Worm (Caenorhabditis elegans) whole organism, late embryonic: Measurements from ENCODE around the gene C35D10.7.
A peak's percentile ranks its signal among the peaks of the same experiment; 100 is the strongest.

Source experiments
- C38D4.7 ChIP-seq: fragments of 200-800 bp; sonication (Bioruptor generic); optimal IDR thresholded peaks from 2 replicates; lab custom pipeline; 2018; ENCODE audit warnings: mild to moderate bottlenecking, missing genetic modification characterization, moderate library complexity, missing compliant biosample characterization
- K02D7.2 ChIP-seq: sonication (generic microtip); optimal IDR thresholded peaks from 2 replicates; lab custom pipeline; 2017; ENCODE audit warnings: mild to moderate bottlenecking, missing genetic modification characterization, missing compliant biosample characterization
- Y22D7AL.16 ChIP-seq: sonication (generic microtip); optimal IDR thresholded peaks from 2 replicates; lab custom pipeline; 2016; ENCODE audit warnings: missing genetic modification characterization, missing compliant biosample characterization
- ama-1 ChIP-seq: fragments of 150-350 bp; optimal IDR thresholded peaks from 2 replicates; lab custom pipeline; 2014
- ceh-18 ChIP-seq: sonication (generic microtip); optimal IDR thresholded peaks from 2 replicates; lab custom pipeline; 2016; ENCODE audit warnings: missing genetic modification characterization, missing compliant biosample characterization
- ceh-22 ChIP-seq: sonication (generic microtip); optimal IDR thresholded peaks from 2 replicates; lab custom pipeline; 2017; ENCODE audit warnings: missing biosample characterization, missing genetic modification characterization
- ceh-31 ChIP-seq: sonication (generic microtip); optimal IDR thresholded peaks from 2 replicates; lab custom pipeline; 2016; ENCODE audit warnings: missing genetic modification characterization, missing compliant biosample characterization
- ceh-34 ChIP-seq: sonication (generic microtip); optimal IDR thresholded peaks from 2 replicates; lab custom pipeline; 2016; ENCODE audit warnings: mild to moderate bottlenecking, missing genetic modification characterization, missing compliant biosample characterization
- ceh-48 ChIP-seq: sonication (generic microtip); optimal IDR thresholded peaks from 2 replicates; lab custom pipeline; 2016; ENCODE audit warnings: missing genetic modification characterization, inconsistent platforms, missing compliant biosample characterization
- che-1 ChIP-seq: sonication (generic microtip); optimal IDR thresholded peaks from 2 replicates; lab custom pipeline; 2016; ENCODE audit warnings: mild to moderate bottlenecking, missing genetic modification characterization, missing compliant biosample characterization
- dmd-4 ChIP-seq: sonication (generic microtip); optimal IDR thresholded peaks from 2 replicates; lab custom pipeline; 2016; ENCODE audit warnings: borderline replicate concordance, missing genetic modification characterization, missing compliant biosample characterization
- elt-2 ChIP-seq: sonication (generic microtip); optimal IDR thresholded peaks from 2 replicates; lab custom pipeline; 2016; ENCODE audit warnings: missing genetic modification reagents, missing genetic modification characterization, missing compliant biosample characterization
- elt-4 ChIP-seq: sonication (generic microtip); optimal IDR thresholded peaks from 2 replicates; lab custom pipeline; 2016; ENCODE audit warnings: missing genetic modification characterization, missing compliant biosample characterization
- eyg-1 ChIP-seq: sonication (generic microtip); optimal IDR thresholded peaks from 2 replicates; lab custom pipeline; 2016; ENCODE audit warnings: missing genotype, missing genetic modification characterization, missing compliant biosample characterization
- fkh-10 ChIP-seq: fragments of 150-350 bp; optimal IDR thresholded peaks from 2 replicates; lab custom pipeline; 2014; ENCODE audit warnings: missing biosample characterization, missing genetic modification reagents, missing genetic modification characterization
- fkh-6 ChIP-seq: sonication (generic microtip); optimal IDR thresholded peaks from 2 replicates; lab custom pipeline; 2016; ENCODE audit warnings: missing genetic modification characterization, missing compliant biosample characterization
- hlh-13 ChIP-seq: fragments of 200-800 bp; sonication (Bioruptor generic); optimal IDR thresholded peaks from 2 replicates; lab custom pipeline; 2018; ENCODE audit warnings: mild to moderate bottlenecking, missing genetic modification characterization, missing compliant biosample characterization
- hlh-15 ChIP-seq: sonication (generic microtip); optimal IDR thresholded peaks from 2 replicates; lab custom pipeline; 2016; ENCODE audit warnings: missing genetic modification characterization, missing compliant biosample characterization
- hlh-30 ChIP-seq: sonication (generic microtip); optimal IDR thresholded peaks from 2 replicates; lab custom pipeline; 2017; ENCODE audit warnings: antibody characterized with exemption, missing genetic modification characterization, missing compliant biosample characterization; ENCODE audit not compliant: insufficient read depth
- hlh-6 ChIP-seq: sonication (generic microtip); optimal IDR thresholded peaks from 2 replicates; lab custom pipeline; 2016; ENCODE audit warnings: missing genotype, missing genetic modification characterization, missing compliant biosample characterization
- lim-6 ChIP-seq: sonication (generic microtip); optimal IDR thresholded peaks from 2 replicates; lab custom pipeline; 2016; ENCODE audit warnings: missing genetic modification characterization, missing compliant biosample characterization
- madf-2 ChIP-seq: sonication (generic microtip); optimal IDR thresholded peaks from 2 replicates; lab custom pipeline; 2017; ENCODE audit warnings: missing genetic modification characterization, missing compliant biosample characterization
- nfya-1 ChIP-seq: sonication (generic microtip); optimal IDR thresholded peaks from 2 replicates; lab custom pipeline; 2017; ENCODE audit warnings: missing genetic modification characterization, mild to moderate bottlenecking, missing compliant biosample characterization, antibody characterized with exemption, moderate library complexity
- npax-4 ChIP-seq: sonication (generic microtip); optimal IDR thresholded peaks from 2 replicates; lab custom pipeline; 2016; ENCODE audit warnings: missing genetic modification characterization, missing compliant biosample characterization
- pag-3 ChIP-seq: sonication (generic microtip); optimal IDR thresholded peaks from 2 replicates; lab custom pipeline; 2016; ENCODE audit warnings: missing compliant biosample characterization, missing genetic modification characterization, borderline replicate concordance
- pax-1 ChIP-seq: fragments of 150-350 bp; optimal IDR thresholded peaks from 2 replicates; lab custom pipeline; 2014; ENCODE audit warnings: missing biosample characterization, missing genetic modification characterization
- pha-4 ChIP-seq: fragments of 150-350 bp; optimal IDR thresholded peaks from 2 replicates; lab custom pipeline; 2018; ENCODE audit warnings: missing biosample characterization, missing genetic modification reagents, missing genetic modification characterization
- pros-1 ChIP-seq: fragments of 150-350 bp; optimal IDR thresholded peaks from 2 replicates; lab custom pipeline; 2014; ENCODE audit warnings: missing biosample characterization, missing genetic modification reagents, missing genetic modification characterization
- ref-2 ChIP-seq: sonication (generic microtip); optimal IDR thresholded peaks from 2 replicates; lab custom pipeline; 2016; ENCODE audit warnings: missing genetic modification characterization, missing compliant biosample characterization
- rnt-1 ChIP-seq: sonication (generic microtip); optimal IDR thresholded peaks from 2 replicates; lab custom pipeline; 2016; ENCODE audit warnings: missing genetic modification characterization, missing compliant biosample characterization
- sdc-2 ChIP-seq: sonication (generic microtip); optimal IDR thresholded peaks from 2 replicates; lab custom pipeline; 2016; ENCODE audit warnings: missing genotype, missing genetic modification characterization, missing compliant biosample characterization
- tbx-7 ChIP-seq: sonication (generic microtip); optimal IDR thresholded peaks from 2 replicates; lab custom pipeline; 2016; ENCODE audit warnings: missing genotype, missing genetic modification characterization, missing compliant biosample characterization
- unc-42 ChIP-seq: sonication (generic microtip); optimal IDR thresholded peaks from 2 replicates; lab custom pipeline; 2016; ENCODE audit warnings: missing genotype, missing genetic modification characterization, missing compliant biosample characterization
- ztf-16 ChIP-seq: sonication (generic microtip); optimal IDR thresholded peaks from 2 replicates; lab custom pipeline; 2017; ENCODE audit warnings: missing genetic modification characterization, missing compliant biosample characterization

C35D10.7 gene

ce11 chrIII:4870478-4870877 is 14.5 kb downstream of the C35D10.7 start, which contains the start of gene gipc-1:
Gene gipc-1 (plus strand): TSS chrIII:4870778.
- TF ChIP-seq ama-1 (lab: Kevin White, UChicago), result no peak
- TF ChIP-seq fkh-6 (tag; lab: Kevin White, UChicago), result no peak

DNA sequence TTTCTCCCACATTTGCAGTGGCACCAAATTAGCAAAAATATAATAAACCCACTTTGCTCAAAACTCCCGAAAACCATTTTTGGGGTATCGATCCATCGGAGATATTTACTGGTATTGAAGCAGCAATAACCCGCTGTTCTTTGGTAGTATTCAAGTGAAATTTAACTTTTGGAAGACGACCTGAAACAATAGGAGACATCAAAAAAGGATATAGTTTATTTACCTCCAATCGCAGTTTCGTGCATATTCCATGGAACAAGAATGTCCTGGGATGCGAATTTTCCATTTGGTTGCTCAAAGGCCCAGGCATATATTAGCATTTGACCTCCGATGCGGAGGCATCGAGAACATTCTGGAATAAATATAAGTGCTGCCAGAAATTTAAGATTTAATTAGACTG is 17.4 kb downstream of the C35D10.7 start:
- no peak for TF ChIP-seq hlh-15 (tag; lab: Kevin White, UChicago)
- TF ChIP-seq C38D4.7 (GFP tag; lab: Kevin White, UChicago), result no peak
- TF ChIP-seq ceh-34 (tag; lab: Kevin White, UChicago), result no peak
- TF ChIP-seq madf-2 (tag; lab: Kevin White, UChicago), result no peak
- no peak for TF ChIP-seq ztf-16 (tag; lab: Kevin White, UChicago)
- no peak for TF ChIP-seq hlh-13 (GFP tag; lab: Kevin White, UChicago)
- TF ChIP-seq ceh-48 (tag; lab: Kevin White, UChicago), result no peak
- TF ChIP-seq pax-1 (tag; lab: Kevin White, UChicago), result no peak
- TF ChIP-seq K02D7.2, result no peak
- TF ChIP-seq elt-2 (tag; lab: Kevin White, UChicago), result no peak
- TF ChIP-seq che-1 (tag; lab: Kevin White, UChicago), result no peak
- no peak for TF ChIP-seq tbx-7 (tag; lab: Kevin White, UChicago)
- no peak for TF ChIP-seq fkh-10 (GFP tag; lab: Kevin White, UChicago)
- TF ChIP-seq rnt-1 (tag; lab: Kevin White, UChicago), result no peak
- TF ChIP-seq pros-1 (tag; lab: Kevin White, UChicago), result no peak
- TF ChIP-seq ref-2 (tag; lab: Kevin White, UChicago), result no peak
- TF ChIP-seq unc-42 (tag; lab: Kevin White, UChicago), result no peak
- TF ChIP-seq elt-4 (tag; lab: Kevin White, UChicago), result no peak
- TF ChIP-seq pag-3 (tag; lab: Kevin White, UChicago), result no peak

- TF ChIP-seq K02D7.2, result no peak
- TF ChIP-seq lim-6 (tag; lab: Kevin White, UChicago), result no peak
- TF ChIP-seq pha-4, result no peak
- no peak for TF ChIP-seq hlh-30 (tag; lab: Kevin White, UChicago)
- no peak for TF ChIP-seq nfya-1 (tag; lab: Kevin White, UChicago)
- TF ChIP-seq ceh-22 (tag; lab: Kevin White, UChicago), result no peak
- TF ChIP-seq hlh-6 (tag; lab: Kevin White, UChicago), result no peak
- no peak for TF ChIP-seq unc-42 (tag; lab: Kevin White, UChicago)
- no peak for TF ChIP-seq eyg-1
- no peak for TF ChIP-seq hlh-15 (tag; lab: Kevin White, UChicago)
- no peak for TF ChIP-seq Y22D7AL.16
- no peak for TF ChIP-seq dmd-4 (tag; lab: Kevin White, UChicago)
- no peak for TF ChIP-seq npax-4 (tag; lab: Kevin White, UChicago)
Measured at ce11 chrIII:4874671-4875070, 18.7 kb downstream of the C35D10.7 start, which contains the start of gene C35D10.12. Gene C35D10.12 (minus strand): TSS chrIII:4874771.

ce11 chrIII:4875663-4876062 is 19.7 kb downstream of the C35D10.7 start:
- TF ChIP-seq ceh-31 (tag; lab: Kevin White, UChicago), result peak; percentile 24
- no peak for TF ChIP-seq ceh-18 (tag; lab: Kevin White, UChicago)
- TF ChIP-seq, all 69 proteins: peak for 1

DNA sequence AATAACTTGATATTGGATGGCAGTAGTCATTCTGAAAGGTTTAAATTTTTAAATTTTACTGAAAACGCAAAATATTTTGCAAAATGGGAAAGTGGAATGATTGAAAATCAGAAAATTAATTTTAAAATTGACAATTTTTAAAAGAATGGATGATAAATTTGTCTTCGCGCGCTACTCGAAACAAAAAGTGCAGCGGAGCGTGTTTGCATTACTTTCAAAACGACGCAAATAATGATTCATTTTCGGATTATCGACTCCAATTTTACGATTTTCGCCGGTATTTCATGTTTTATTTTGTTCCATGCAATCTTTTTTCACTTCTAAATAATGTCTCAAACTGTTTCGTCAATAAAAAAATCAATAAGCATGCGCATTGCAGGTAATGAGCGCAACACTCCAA is 22.3 kb downstream of the C35D10.7 start, which contains the start of the genes tost-1 and arx-6:
Gene tost-1 (minus strand): TSS at position 31 of the 400 bp plus-strand sequence.
Gene arx-6 (plus strand): TSS at position 378 of the 400 bp plus-strand sequence.
- TF ChIP-seq elt-2 (tag; lab: Kevin White, UChicago) (peak; percentile 21), dmd-4 (tag; lab: Kevin White, UChicago) (no peak), hlh-30 (tag; lab: Kevin White, UChicago) (no peak), sdc-2 (tag; lab: Kevin White, UChicago) (no peak), unc-42 (tag; lab: Kevin White, UChicago) (peak; percentile 22)
